Worm (Caenorhabditis elegans) whole organism, L4 larva: ENCODE results near the gene C27D9.1.

Experiments used
- D1046.2 ChIP-seq: fragments of 200-800 bp; sonication (Bioruptor generic); IDR thresholded peaks from 2 replicates; pipeline ENCODE4 v1.3.6; 2022; ENCODE audit warnings: missing genetic modification characterization, missing compliant biosample characterization
- T20F7.1 ChIP-seq: fragments of 200-800 bp; sonication (Bioruptor generic); optimal IDR thresholded peaks from 2 replicates; lab custom pipeline; 2018; ENCODE audit warnings: mild to moderate bottlenecking, missing genetic modification characterization, missing compliant biosample characterization
- T26A8.4 ChIP-seq: fragments of 200-800 bp; sonication (Bioruptor generic); IDR thresholded peaks from 2 replicates; pipeline ENCODE4 v1.3.6; 2022; ENCODE audit warnings: missing genetic modification characterization, missing compliant biosample characterization
- Y48G9A.11 ChIP-seq: fragments of 200-800 bp; sonication (Bioruptor generic); IDR thresholded peaks from 2 replicates; pipeline ENCODE4 v1.3.6; 2022; ENCODE audit warnings: missing genetic modification reagents, missing genetic modification characterization, missing compliant biosample characterization
- ZK546.5 ChIP-seq, 2 experiments: sonication (generic microtip); optimal IDR thresholded peaks; 2 replicates each; lab custom pipeline; 2017; ENCODE audit warnings: missing biosample characterization in 2 of 2, missing genetic modification characterization in 2 of 2
- arid-1 ChIP-seq: fragments of 200-800 bp; sonication (Bioruptor generic); conservative IDR thresholded peaks from 2 replicates; pipeline ENCODE4 v1.3.6; 2022; ENCODE audit warnings: missing genetic modification reagents, missing genetic modification characterization, missing compliant biosample characterization
- attf-4 ChIP-seq: sonication (generic microtip); optimal IDR thresholded peaks from 3 replicates; lab custom pipeline; 2017; ENCODE audit warnings: missing biosample characterization, missing genetic modification characterization
- ceh-32 ChIP-seq: sonication (generic microtip); optimal IDR thresholded peaks from 2 replicates; lab custom pipeline; 2016; ENCODE audit warnings: mild to moderate bottlenecking, missing genetic modification characterization, missing compliant biosample characterization; ENCODE audit not compliant: poor library complexity
- ceh-82 ChIP-seq: sonication (generic microtip); optimal IDR thresholded peaks from 2 replicates; lab custom pipeline; 2017; ENCODE audit warnings: missing biosample characterization, missing genetic modification characterization
- ces-1 ChIP-seq: fragments of 150-350 bp; sonication (generic microtip); optimal IDR thresholded peaks from 4 replicates; lab custom pipeline; 2014; ENCODE audit warnings: missing biosample characterization, missing genetic modification reagents, missing genetic modification characterization
- ctbp-1 ChIP-seq: fragments of 200-800 bp; sonication (Bioruptor generic); IDR thresholded peaks from 2 replicates; pipeline ENCODE4 v1.3.6; 2022; ENCODE audit warnings: missing genetic modification reagents, missing genetic modification characterization, missing compliant biosample characterization
- daf-16 ChIP-seq, 3 experiments: sonication (generic microtip); optimal IDR thresholded peaks; 2 replicates each; lab custom pipeline; 2016 to 2017; ENCODE audit warnings: missing genetic modification characterization in 3 of 3, missing genetic modification reagents in 3 of 3, mild to moderate bottlenecking in 2 of 3, missing compliant biosample characterization in 2 of 3, missing biosample characterization in 1 of 3, moderate library complexity in 1 of 3
- daf-19 ChIP-seq: fragments of 200-800 bp; sonication (Bioruptor generic); conservative IDR thresholded peaks from 2 replicates; pipeline ENCODE4 v1.3.6; 2022; ENCODE audit warnings: missing genetic modification characterization, missing compliant biosample characterization
- dmd-9 ChIP-seq: fragments of 200-800 bp; sonication (Bioruptor generic); IDR thresholded peaks from 2 replicates; pipeline ENCODE4 v1.3.6; 2022; ENCODE audit warnings: missing genetic modification reagents, missing genetic modification characterization, missing compliant biosample characterization
- dve-1 ChIP-seq: sonication (generic microtip); optimal IDR thresholded peaks from 2 replicates; lab custom pipeline; 2017; ENCODE audit warnings: antibody characterized with exemption, mild to moderate bottlenecking, missing genetic modification characterization, missing compliant biosample characterization; ENCODE audit not compliant: insufficient read depth
- fkh-10 ChIP-seq: fragments of 150-350 bp; optimal IDR thresholded peaks from 2 replicates; lab custom pipeline; 2014; ENCODE audit warnings: missing biosample characterization, missing genetic modification reagents, missing genetic modification characterization
- hif-1 ChIP-seq, 2 experiments: sonication (generic microtip); optimal IDR thresholded peaks; 2 replicates each; lab custom pipeline; 2016 to 2017; ENCODE audit warnings: missing compliant biosample characterization in 2 of 2, missing genetic modification characterization in 2 of 2, missing genetic modification reagents in 2 of 2, missing genotype in 2 of 2, mild to moderate bottlenecking in 1 of 2
- hlh-11 ChIP-seq: fragments of 200-800 bp; sonication (Bioruptor generic); optimal IDR thresholded peaks from 2 replicates; lab custom pipeline; 2018; ENCODE audit warnings: mild to moderate bottlenecking, missing genetic modification characterization, missing compliant biosample characterization
- lin-15B ChIP-seq: fragments of 150-350 bp; sonication (generic microtip); optimal IDR thresholded peaks from 3 replicates; lab custom pipeline; 2014; ENCODE audit warnings: missing biosample characterization, missing genetic modification characterization
- lin-38 ChIP-seq: fragments of 200-800 bp; sonication (Bioruptor generic); IDR thresholded peaks from 2 replicates; pipeline ENCODE4 v1.3.6; 2022; ENCODE audit warnings: missing genetic modification reagents, missing genetic modification characterization, missing compliant biosample characterization
- lsy-2 ChIP-seq, 2 experiments: fragments of 150-350 bp in 1 of 2; sonication (generic microtip) in 1 of 2; optimal IDR thresholded peaks; 2 replicates each; lab custom pipeline; 2014 to 2017; ENCODE audit warnings: missing biosample characterization in 2 of 2, missing genetic modification characterization in 2 of 2
- mdt-29 ChIP-seq: fragments of 200-800 bp; sonication (Bioruptor generic); IDR thresholded peaks from 2 replicates; pipeline ENCODE4 v1.3.6; 2022; ENCODE audit warnings: missing genetic modification reagents, missing genetic modification characterization, missing compliant biosample characterization
- mep-1 ChIP-seq: fragments of 150-350 bp; sonication (generic microtip); optimal IDR thresholded peaks from 3 replicates; lab custom pipeline; 2014; ENCODE audit warnings: missing biosample characterization, missing genetic modification characterization
- mes-2 ChIP-seq: sonication (generic microtip); optimal IDR thresholded peaks from 2 replicates; lab custom pipeline; 2016; ENCODE audit warnings: missing genotype, mild to moderate bottlenecking, missing genetic modification characterization, missing compliant biosample characterization; ENCODE audit not compliant: poor library complexity, severe bottlenecking
- mxl-3 ChIP-seq: fragments of 200-800 bp; sonication (Bioruptor generic); optimal IDR thresholded peaks from 2 replicates; lab custom pipeline; 2018; ENCODE audit warnings: mild to moderate bottlenecking, missing genetic modification characterization, missing compliant biosample characterization
- nhr-102 ChIP-seq: sonication (generic microtip); optimal IDR thresholded peaks from 2 replicates; lab custom pipeline; 2016; ENCODE audit warnings: mild to moderate bottlenecking, missing genetic modification characterization, moderate library complexity, missing compliant biosample characterization
- nhr-11 ChIP-seq: fragments of 150-350 bp; optimal IDR thresholded peaks from 2 replicates; lab custom pipeline; 2014; ENCODE audit warnings: missing biosample characterization, missing genetic modification characterization
- nhr-237 ChIP-seq: sonication (generic microtip); optimal IDR thresholded peaks from 2 replicates; lab custom pipeline; 2017; ENCODE audit warnings: missing biosample characterization, missing genetic modification characterization
- nhr-25 ChIP-seq: sonication (generic microtip); optimal IDR thresholded peaks from 2 replicates; lab custom pipeline; 2017; ENCODE audit warnings: missing genetic modification characterization, mild to moderate bottlenecking, missing compliant biosample characterization, antibody characterized with exemption, moderate library complexity, borderline replicate concordance; ENCODE audit not compliant: insufficient read depth
- nhr-28 ChIP-seq: fragments of 150-350 bp; optimal IDR thresholded peaks from 2 replicates; lab custom pipeline; 2014; ENCODE audit warnings: missing biosample characterization, missing genetic modification characterization
- nhr-77 ChIP-seq: fragments of 150-350 bp; optimal IDR thresholded peaks from 2 replicates; lab custom pipeline; 2014; ENCODE audit warnings: missing biosample characterization, missing genetic modification characterization
- pha-4 ChIP-seq, 2 experiments: fragments of 150-350 bp in 1 of 2; fragments of 200-800 bp in 1 of 2; sonication (Bioruptor generic) in 1 of 2; IDR thresholded peaks in 1 of 2; optimal IDR thresholded peaks in 1 of 2; 2 replicates each; pipeline versions ENCODE4 v1.3.6 to Lab custom; 2014 to 2022; ENCODE audit warnings: missing genetic modification characterization in 2 of 2, missing genetic modification reagents in 2 of 2, missing biosample characterization in 1 of 2, missing compliant biosample characterization in 1 of 2
- saeg-2 ChIP-seq: fragments of 200-800 bp; sonication (Bioruptor generic); IDR thresholded peaks from 2 replicates; pipeline ENCODE4 v1.3.6; 2022; ENCODE audit warnings: missing genetic modification reagents, missing genetic modification characterization, missing compliant biosample characterization
- tag-97 ChIP-seq: fragments of 200-800 bp; sonication (Bioruptor generic); IDR thresholded peaks from 2 replicates; pipeline ENCODE4 v1.3.6; 2022; ENCODE audit warnings: missing genetic modification characterization, missing compliant biosample characterization
- tra-1 ChIP-seq: fragments of 200-800 bp; sonication (Bioruptor generic); IDR thresholded peaks from 2 replicates; pipeline ENCODE4 v1.3.6; 2022; ENCODE audit warnings: missing genetic modification reagents, missing genetic modification characterization, missing compliant biosample characterization
- unc-130 ChIP-seq: sonication (generic microtip); optimal IDR thresholded peaks from 2 replicates; lab custom pipeline; 2016; ENCODE audit warnings: missing genetic modification reagents, missing genetic modification characterization, missing compliant biosample characterization
- unc-62 ChIP-seq, 3 experiments: fragments of 150-350 bp in 1 of 3; sonication (generic microtip); optimal IDR thresholded peaks in 2 of 3; peaks in 1 of 3; 1 replicate in 1 of 3; 2 replicates in 2 of 3; lab custom pipeline; 2014 to 2017; ENCODE audit warnings: missing biosample characterization in 3 of 3, missing genetic modification characterization in 3 of 3, missing genetic modification reagents in 3 of 3, missing genotype in 1 of 3
- vab-7 ChIP-seq: fragments of 200-800 bp; sonication (Bioruptor generic); IDR thresholded peaks from 2 replicates; pipeline ENCODE4 v1.3.6; 2022; ENCODE audit warnings: missing genetic modification reagents, missing genetic modification characterization, missing compliant biosample characterization
- zip-2 ChIP-seq: fragments of 150-350 bp; optimal IDR thresholded peaks from 2 replicates; lab custom pipeline; 2014; ENCODE audit warnings: missing biosample characterization, missing genetic modification characterization
- ztf-11 ChIP-seq: fragments of 150-350 bp; optimal IDR thresholded peaks from 2 replicates; lab custom pipeline; 2014; ENCODE audit warnings: missing biosample characterization, missing genetic modification characterization
- ztf-7 ChIP-seq: fragments of 150-350 bp; optimal IDR thresholded peaks from 2 replicates; lab custom pipeline; 2014; ENCODE audit warnings: missing biosample characterization, missing genetic modification characterization

The C27D9.1 gene

DNA sequence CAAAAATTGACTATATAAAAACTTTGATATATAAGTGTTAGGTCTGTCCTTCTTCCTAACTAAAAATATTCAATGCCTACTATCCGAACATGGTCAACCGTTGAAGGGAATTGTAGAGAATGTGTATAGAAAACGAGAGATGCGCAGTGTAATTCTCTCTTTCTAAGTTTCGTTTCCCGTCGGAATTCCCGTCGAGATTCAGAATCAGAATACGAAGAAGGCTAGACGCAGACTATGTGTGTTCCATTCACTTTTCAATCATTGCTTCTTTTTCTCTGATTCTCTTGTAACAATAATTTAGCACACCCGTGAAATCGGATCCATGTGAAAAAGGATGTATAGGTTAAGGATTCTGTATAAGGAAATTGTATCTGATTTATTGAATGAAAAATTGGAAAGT, 18.7 kb upstream of the C27D9.1 start:
- TF ChIP-seq mep-1 (tag; lab: Kevin White, UChicago) (no peak), nhr-28 (peak; percentile 48), nhr-25 (peak; percentile 56)

DNA sequence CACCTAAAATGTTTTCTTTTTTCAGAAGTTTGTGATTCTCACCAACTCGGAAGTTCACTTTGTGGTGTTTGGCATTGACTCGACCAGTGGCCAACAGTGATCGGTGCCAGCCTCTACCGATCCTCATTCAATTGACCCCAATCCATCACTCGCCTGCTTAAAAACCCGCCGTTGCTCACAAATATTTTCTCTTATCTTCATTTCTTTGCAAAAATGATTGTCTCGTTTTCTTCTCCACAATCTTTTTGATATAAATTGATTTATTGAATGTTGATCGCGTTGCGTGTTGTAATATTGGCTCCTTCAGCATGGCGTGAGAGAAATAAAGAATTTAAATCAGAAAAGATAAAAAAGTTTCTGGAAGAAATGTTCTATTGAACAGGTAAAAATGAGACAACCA, 16.6 kb upstream of the C27D9.1 start:
- TF ChIP-seq hif-1 (tag; optimal IDR thresholded peaks at IDR 0.05; lab: Kevin White, UChicago) (no peak), unc-62 (GFP tag; optimal IDR thresholded peaks at IDR 0.05 in 1 of 2; lab: Kevin White, UChicago) (peak in 1 of 2 experiments; percentile 6), unc-62 (tag; optimal IDR thresholded peaks at IDR 0.05; lab: Kevin White, UChicago) (no peak), saeg-2 (GFP tag; lab: Robert Waterston, UW) (no peak), tra-1 (no peak), ZK546.5 (tag; optimal IDR thresholded peaks at IDR 0.05; lab: Kevin White, UChicago) (no peak), daf-16 (GFP tag; optimal IDR thresholded peaks at IDR 0.05; lab: Kevin White, UChicago) (peak in 1 of 2 experiments; percentile 90), daf-16 (tag; optimal IDR thresholded peaks at IDR 0.05; lab: Kevin White, UChicago) (no peak), ctbp-1 (GFP tag; lab: Robert Waterston, UW) (no peak), ztf-7 (tag; lab: Kevin White, UChicago) (no peak), ces-1 (no peak)

DNA sequence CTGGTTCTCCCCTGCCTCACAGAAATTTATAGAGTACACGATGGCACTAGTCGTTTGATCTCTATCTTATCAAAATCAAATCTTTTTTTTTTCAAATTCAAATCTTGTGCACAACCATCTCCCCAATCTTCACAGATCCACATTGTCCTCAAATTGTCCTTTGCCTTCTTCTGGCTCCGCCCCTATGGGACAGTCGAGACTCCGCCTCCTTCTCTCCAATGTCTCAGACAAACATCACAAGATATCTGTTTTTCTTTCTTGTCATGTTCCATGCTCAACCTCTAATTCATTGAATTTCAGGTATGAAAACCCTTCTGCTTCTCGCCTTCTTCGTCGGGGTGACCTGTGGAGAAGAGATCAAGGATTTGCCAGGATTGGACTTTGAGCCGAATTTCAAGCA, 15.9 kb upstream of the C27D9.1 start, which contains the start of gene ctsa-1.1:
Gene ctsa-1.1, plus strand, starts transcription at position 301 of the 400 bp plus-strand sequence.
- TF ChIP-seq hif-1 (tag; optimal IDR thresholded peaks at IDR 0.05; lab: Kevin White, UChicago) (no peak), unc-62 (GFP tag; optimal IDR thresholded peaks at IDR 0.05 in 1 of 2; lab: Kevin White, UChicago) (peak in 1 of 2 experiments; percentile 3), unc-62 (tag; optimal IDR thresholded peaks at IDR 0.05; lab: Kevin White, UChicago) (no peak)

ce11 chrII:4739984-4740462, 13.2 kb upstream of the C27D9.1 start, which contains the start of gene eas-1:
Gene eas-1, plus strand, starts transcription at chrII:4740412.
- TF ChIP-seq nhr-102 (tag; lab: Kevin White, UChicago) (peak; percentile 39), D1046.2 (GFP tag; lab: Robert Waterston, UW) (no peak), attf-4 (tag; lab: Kevin White, UChicago) (no peak), mdt-29 (GFP tag; lab: Robert Waterston, UW) (no peak), nhr-237 (tag; lab: Kevin White, UChicago) (no peak), daf-19 (GFP tag; lab: Robert Waterston, UW) (no peak), ztf-11 (no peak), T20F7.1 (GFP tag; lab: Kevin White, UChicago) (peak; percentile 63), ctbp-1 (GFP tag; lab: Robert Waterston, UW) (no peak), Y48G9A.11 (GFP tag; lab: Robert Waterston, UW) (peak; percentile 79), vab-7 (no peak), ceh-82 (tag; lab: Kevin White, UChicago) (no peak), dve-1 (peak; percentile 59), unc-130 (GFP tag; lab: Kevin White, UChicago) (peak; percentile 92), fkh-10 (peak; percentile 38), nhr-11 (tag; lab: Kevin White, UChicago) (peak; percentile 12), nhr-77 (no peak), lsy-2 (tag; optimal IDR thresholded peaks at IDR 0.05; lab: Kevin White, UChicago) (peak in 1 of 2 experiments; percentile 86), ces-1 (no peak), mes-2 (tag; lab: Kevin White, UChicago) (peak; percentile 99), arid-1 (GFP tag; lab: Robert Waterston, UW) (no peak), lin-15B (tag; lab: Kevin White, UChicago) (no peak), dmd-9 (peak; percentile 80), nhr-25 (no peak), ceh-32 (no peak), unc-62 (GFP tag; optimal IDR thresholded peaks at IDR 0.05 in 1 of 2; lab: Kevin White, UChicago) (peak in 1 of 2 experiments; percentile 87), unc-62 (tag; optimal IDR thresholded peaks at IDR 0.05; lab: Kevin White, UChicago) (no peak), pha-4 (GFP tag; IDR thresholded peaks at IDR 0.05; lab: Robert Waterston, UW) (no peak), pha-4 (tag; optimal IDR thresholded peaks at IDR 0.05; lab: Kevin White, UChicago) (no peak), zip-2 (tag; lab: Kevin White, UChicago) (no peak), mep-1 (tag; lab: Kevin White, UChicago) (no peak), hlh-11 (tag; lab: Kevin White, UChicago) (peak; percentile 71), tag-97 (GFP tag; lab: Robert Waterston, UW) (0 out of 2 replicates have a peak, but pooled peaks have one; percentile 79), mxl-3 (GFP tag; lab: Kevin White, UChicago) (peak; percentile 96), T26A8.4 (GFP tag; lab: Robert Waterston, UW) (0 out of 2 replicates have a peak, but pooled peaks have one; percentile 19), lin-38 (GFP tag; lab: Robert Waterston, UW) (peak; percentile 80)
